Fruit fly (Drosophila melanogaster) whole organism: Measurements from ENCODE around the gene CG45105.

Experiments used
- pan ChIP-seq: fragments of >200 bp; optimal IDR thresholded peaks from 2 replicates; lab custom pipeline; 2017
- usp ChIP-seq: fragments of >200 bp; optimal IDR thresholded peaks from 2 replicates; lab custom pipeline; 2017; ENCODE audit warnings: missing biosample characterization, missing genetic modification characterization, mixed read lengths

DNA sequence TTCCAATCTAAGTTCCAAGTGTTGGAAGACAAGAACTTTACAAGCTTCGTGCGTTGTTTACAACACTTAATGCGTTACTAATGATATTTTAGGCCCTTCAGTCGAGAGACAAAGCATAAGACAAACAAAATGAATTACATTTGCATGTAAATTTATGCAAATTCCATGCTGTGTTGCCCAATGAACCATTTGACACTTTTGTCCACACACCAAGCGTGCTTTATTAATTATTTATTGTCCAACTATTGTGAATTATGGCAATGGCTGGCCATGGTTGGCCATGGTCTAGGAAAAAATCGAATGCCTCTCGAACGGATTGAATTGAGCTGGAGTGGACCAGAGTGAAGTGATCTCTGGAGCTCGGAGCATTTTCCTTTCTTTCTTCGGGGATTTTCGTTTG, 10.3 kb upstream of the CG45105 start:
- no peak for TF ChIP-seq usp
- TF ChIP-seq pan, result no peak
